Worm (Caenorhabditis elegans): Measurements from ENCODE around the gene F58G1.8.

Gene F58G1.8

DNA sequence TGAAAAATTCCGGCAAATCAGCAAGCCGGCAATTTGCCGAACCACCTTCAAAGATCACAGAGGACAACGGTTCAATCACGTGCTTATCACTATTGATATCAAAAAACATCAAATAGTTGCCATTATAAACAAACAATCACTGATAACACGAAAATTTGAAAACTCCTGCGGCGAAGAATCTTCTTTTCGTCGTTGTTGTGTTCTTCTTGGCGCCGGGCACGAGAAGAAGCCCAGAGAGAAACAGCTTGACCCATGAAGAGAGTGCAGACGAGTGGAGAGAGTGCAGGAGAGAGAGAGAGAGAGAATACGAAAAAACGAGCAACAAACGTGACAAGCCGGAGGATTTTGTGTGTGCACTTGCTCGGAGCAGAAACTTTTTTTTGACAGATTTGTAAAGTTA lies 46.8 kb downstream of the F58G1.8 start (continued):
- TF ChIP-seq snpc-1.3 (tag; optimal IDR thresholded peaks at IDR 0.05; ENCODE audit: insufficient read depth) (no peak), T26A5.8 (tag; optimal IDR thresholded peaks at IDR 0.05) (no peak), hlh-26 (GFP tag; conservative IDR thresholded peaks at IDR 0.05) (no peak), sptf-2 (GFP tag; optimal IDR thresholded peaks at IDR 0.05) (no peak), dox-1 (GFP tag; IDR thresholded peaks at IDR 0.05) (no peak), Y67H2A.10 (GFP tag; conservative IDR thresholded peaks at IDR 0.05) (no peak), pbrm-1 (GFP tag; IDR thresholded peaks at IDR 0.05) (no peak), Y79H2A.3 (GFP tag; conservative IDR thresholded peaks at IDR 0.05) (no peak), D2030.7 (GFP tag; IDR thresholded peaks at IDR 0.05) (no peak), lag-1 (GFP tag; IDR thresholded peaks at IDR 0.05) (no peak), hrde-1 (tag; optimal IDR thresholded peaks at IDR 0.05; ENCODE audit: borderline replicate concordance) (no peak), zfh-2 (GFP tag; conservative IDR thresholded peaks at IDR 0.05) (peak; percentile 75), T07F8.4 (tag; optimal IDR thresholded peaks at IDR 0.05) (no peak), xnd-1 (tag; optimal IDR thresholded peaks at IDR 0.05) (no peak), mes-4 (tag; optimal IDR thresholded peaks at IDR 0.05) (no peak), let-526 (GFP tag; IDR thresholded peaks at IDR 0.05) (no peak), ztf-18 (tag; optimal IDR thresholded peaks at IDR 0.05) (no peak), B0035.1 (tag; optimal IDR thresholded peaks at IDR 0.05) (no peak), B0019.2 (GFP tag; conservative IDR thresholded peaks at IDR 0.05) (no peak), ceh-40 (GFP tag; IDR thresholded peaks at IDR 0.05) (no peak), F10E7.11 (tag; optimal IDR thresholded peaks at IDR 0.05) (no peak), mcd-1 (GFP tag; IDR thresholded peaks at IDR 0.05) (0 out of 2 replicates have a peak, but pooled peaks have one; percentile 22), nfyb-1 (GFP tag; IDR thresholded peaks at IDR 0.05) (no peak), lsl-1 (GFP tag; optimal IDR thresholded peaks at IDR 0.05) (no peak), die-1 (tag; optimal IDR thresholded peaks at IDR 0.05) (no peak), attf-6 (GFP tag; IDR thresholded peaks at IDR 0.05) (no peak), B0261.1 (tag; optimal IDR thresholded peaks at IDR 0.05) (no peak), mxl-1 (tag; optimal IDR thresholded peaks at IDR 0.05) (peak; percentile 16), unc-130 (GFP tag; optimal IDR thresholded peaks at IDR 0.05) (no peak), ets-4 (GFP tag; optimal IDR thresholded peaks at IDR 0.05) (peak; percentile 50), madf-10 (tag; optimal IDR thresholded peaks at IDR 0.05) (peak; percentile 67), nfya-1 (tag; optimal IDR thresholded peaks at IDR 0.05; ENCODE audit: borderline replicate concordance, insufficient read depth) (no peak), rcor-1 (GFP tag; IDR thresholded peaks at IDR 0.05) (no peak; the same call in 1 of the 2 replicates), K12H6.12 (tag; optimal IDR thresholded peaks at IDR 0.05) (peak; percentile 15), rpc-1 (optimal IDR thresholded peaks at IDR 0.05) (no peak), rpc-1 (tag; optimal IDR thresholded peaks at IDR 0.05) (no peak), ceh-91 (GFP tag; IDR thresholded peaks at IDR 0.05) (no peak), madf-6 (GFP tag; IDR thresholded peaks at IDR 0.05) (0 out of 2 replicates have a peak, but pooled peaks have one; percentile 19), dpff-1 (tag; optimal IDR thresholded peaks at IDR 0.05) (no peak), lin-40 (tag; optimal IDR thresholded peaks at IDR 0.05) (peak; percentile 53), ceh-100 (GFP tag; IDR thresholded peaks at IDR 0.05) (no peak)

All from whole organism, young adult.